Worm (Caenorhabditis elegans) whole organism, mixed stage, embryonic: ENCODE data around the gene unc-79.
A peak's percentile ranks its signal among the peaks of the same experiment; 100 is the strongest.

Source experiments
- M03D4.4 ChIP-seq: sonication (generic microtip); optimal IDR thresholded peaks from 2 replicates; lab custom pipeline; 2017; ENCODE audit warnings: mild to moderate bottlenecking, missing genetic modification characterization, missing compliant biosample characterization
- bed-3 ChIP-seq: fragments of 200-800 bp; sonication (Bioruptor generic); optimal IDR thresholded peaks from 3 replicates; lab custom pipeline; 2018; ENCODE audit warnings: mild to moderate bottlenecking, missing genetic modification characterization, moderate library complexity, missing compliant biosample characterization
- ceh-39 ChIP-seq: fragments of 150-350 bp; optimal IDR thresholded peaks from 2 replicates; lab custom pipeline; 2014; ENCODE audit warnings: missing biosample characterization, missing genetic modification characterization
- ceh-43 ChIP-seq: fragments of 200-800 bp; sonication (Bioruptor generic); optimal IDR thresholded peaks from 2 replicates; lab custom pipeline; 2018; ENCODE audit warnings: mild to moderate bottlenecking, missing genetic modification characterization, moderate library complexity, missing compliant biosample characterization
- ceh-83 ChIP-seq: fragments of 200-800 bp; sonication (Bioruptor generic); optimal IDR thresholded peaks from 2 replicates; lab custom pipeline; 2018; ENCODE audit warnings: mild to moderate bottlenecking, missing genetic modification characterization, missing compliant biosample characterization
- ces-1 ChIP-seq: fragments of 150-350 bp; optimal IDR thresholded peaks from 2 replicates; lab custom pipeline; 2014; ENCODE audit warnings: missing biosample characterization, missing genetic modification reagents, missing genetic modification characterization
- drap-1 ChIP-seq: fragments of 200-800 bp; sonication (Bioruptor generic); optimal IDR thresholded peaks from 3 replicates; lab custom pipeline; 2018; ENCODE audit warnings: mild to moderate bottlenecking, missing genetic modification characterization, missing compliant biosample characterization
- elt-1 ChIP-seq: sonication (generic microtip); optimal IDR thresholded peaks from 2 replicates; lab custom pipeline; 2017; ENCODE audit warnings: missing genetic modification characterization, mild to moderate bottlenecking, missing compliant biosample characterization, antibody characterized with exemption, moderate library complexity, borderline replicate concordance; ENCODE audit not compliant: insufficient read depth
- elt-3 ChIP-seq: fragments of 150-350 bp; optimal IDR thresholded peaks from 2 replicates; lab custom pipeline; 2014; ENCODE audit warnings: missing biosample characterization, missing genetic modification characterization
- flh-1 ChIP-seq: fragments of 200-800 bp; sonication (Bioruptor generic); optimal IDR thresholded peaks from 2 replicates; lab custom pipeline; 2018; ENCODE audit warnings: mild to moderate bottlenecking, missing genetic modification characterization, moderate library complexity, missing compliant biosample characterization
- ham-2 ChIP-seq: fragments of 200-800 bp; sonication (Bioruptor generic); optimal IDR thresholded peaks from 2 replicates; lab custom pipeline; 2018; ENCODE audit warnings: mild to moderate bottlenecking, missing genetic modification characterization, missing compliant biosample characterization
- hlh-1 ChIP-seq: fragments of 150-350 bp; optimal IDR thresholded peaks from 2 replicates; lab custom pipeline; 2014; ENCODE audit warnings: missing biosample characterization, missing genetic modification reagents, missing genetic modification characterization
- lin-13 ChIP-seq: fragments of 150-350 bp; optimal IDR thresholded peaks from 2 replicates; lab custom pipeline; 2014; ENCODE audit warnings: missing biosample characterization, missing genetic modification characterization
- lin-32 ChIP-seq: fragments of 200-800 bp; sonication (Bioruptor generic); optimal IDR thresholded peaks from 2 replicates; lab custom pipeline; 2018; ENCODE audit warnings: mild to moderate bottlenecking, missing genetic modification characterization, missing compliant biosample characterization
- lsy-2 ChIP-seq: fragments of 150-350 bp; optimal IDR thresholded peaks from 2 replicates; lab custom pipeline; 2014; ENCODE audit warnings: missing biosample characterization, missing genetic modification characterization
- mab-5 ChIP-seq: fragments of 150-350 bp; optimal IDR thresholded peaks from 2 replicates; lab custom pipeline; 2014; ENCODE audit warnings: missing biosample characterization, missing genetic modification characterization
- mls-2 ChIP-seq: sonication (generic microtip); optimal IDR thresholded peaks from 2 replicates; lab custom pipeline; 2016; ENCODE audit warnings: mild to moderate bottlenecking, missing genetic modification characterization, moderate library complexity, missing compliant biosample characterization
- nhr-237 ChIP-seq: fragments of 150-350 bp; optimal IDR thresholded peaks from 2 replicates; lab custom pipeline; 2014; ENCODE audit warnings: missing biosample characterization, missing genetic modification characterization
- pha-4 ChIP-seq: fragments of 150-350 bp; optimal IDR thresholded peaks from 2 replicates; lab custom pipeline; 2018; ENCODE audit warnings: missing biosample characterization, missing genetic modification reagents, missing genetic modification characterization
- sem-2 ChIP-seq: fragments of 200-800 bp; sonication (Bioruptor generic); optimal IDR thresholded peaks from 2 replicates; lab custom pipeline; 2018; ENCODE audit warnings: mild to moderate bottlenecking, missing genetic modification characterization, missing compliant biosample characterization
- snpc-4 ChIP-seq: fragments of 150-350 bp; optimal IDR thresholded peaks from 2 replicates; lab custom pipeline; 2014; ENCODE audit warnings: missing biosample characterization, missing genetic modification characterization
- sptf-1 ChIP-seq: sonication (generic microtip); optimal IDR thresholded peaks from 2 replicates; lab custom pipeline; 2017; ENCODE audit warnings: mild to moderate bottlenecking, missing genetic modification characterization, moderate library complexity, missing compliant biosample characterization
- tbx-8 ChIP-seq: fragments of 200-800 bp; sonication (Bioruptor generic); optimal IDR thresholded peaks from 2 replicates; lab custom pipeline; 2018; ENCODE audit warnings: mild to moderate bottlenecking, missing genetic modification characterization, moderate library complexity, missing compliant biosample characterization
- unc-120 ChIP-seq: sonication (generic microtip); optimal IDR thresholded peaks from 2 replicates; lab custom pipeline; 2017; ENCODE audit warnings: missing genetic modification characterization, missing compliant biosample characterization; ENCODE audit not compliant: poor library complexity, severe bottlenecking
- unc-39 ChIP-seq: fragments of 150-350 bp; optimal IDR thresholded peaks from 2 replicates; lab custom pipeline; 2014; ENCODE audit warnings: missing biosample characterization, missing genetic modification characterization
- unc-62 ChIP-seq: fragments of 150-350 bp; optimal IDR thresholded peaks from 2 replicates; lab custom pipeline; 2014; ENCODE audit warnings: missing biosample characterization, missing genetic modification reagents, missing genetic modification characterization
- zip-8 ChIP-seq: fragments of 150-350 bp; optimal IDR thresholded peaks from 2 replicates; lab custom pipeline; 2014; ENCODE audit warnings: missing biosample characterization, missing genetic modification characterization
- ztf-11 ChIP-seq: fragments of 150-350 bp; optimal IDR thresholded peaks from 2 replicates; lab custom pipeline; 2014; ENCODE audit warnings: missing biosample characterization, missing genetic modification characterization

Gene unc-79

ce11 chrIII:4106611-4107010, 40.2 kb downstream of the unc-79 start:
- TF ChIP-seq snpc-4 (tag; lab: Kevin White, UChicago) (no peak), tbx-8 (GFP tag; lab: Kevin White, UChicago) (no peak), ceh-83 (no peak), ceh-39 (tag; lab: Kevin White, UChicago) (no peak), lsy-2 (no peak), sptf-1 (tag; lab: Kevin White, UChicago) (no peak), unc-62 (GFP tag; lab: Kevin White, UChicago) (no peak), mab-5 (tag; lab: Kevin White, UChicago) (no peak), nhr-237 (no peak), hlh-1 (tag; lab: Kevin White, UChicago) (no peak), unc-39 (tag; lab: Kevin White, UChicago) (no peak), lin-32 (GFP tag; lab: Kevin White, UChicago) (no peak), bed-3 (no peak), drap-1 (GFP tag; lab: Kevin White, UChicago) (no peak), lin-13 (no peak), elt-3 (tag; lab: Kevin White, UChicago) (no peak), ham-2 (GFP tag; lab: Kevin White, UChicago) (no peak)

ce11 chrIII:4107227-4107626, 40.8 kb downstream of the unc-79 start:
- TF ChIP-seq ces-1 (GFP tag; lab: Kevin White, UChicago): peak; percentile 72
- TF ChIP-seq elt-1 (tag; lab: Kevin White, UChicago): no peak
- TF ChIP-seq snpc-4 (tag; lab: Kevin White, UChicago): no peak
- TF ChIP-seq, all 35 proteins: peak for 1

- no peak for TF ChIP-seq elt-3 (tag; lab: Kevin White, UChicago)
- TF ChIP-seq tbx-8 (GFP tag; lab: Kevin White, UChicago): no peak
- TF ChIP-seq bed-3: no peak
- no peak for TF ChIP-seq nhr-237
- no peak for TF ChIP-seq zip-8 (tag; lab: Kevin White, UChicago)
- no peak for TF ChIP-seq M03D4.4 (tag; lab: Kevin White, UChicago)
- no peak for TF ChIP-seq flh-1 (GFP tag; lab: Kevin White, UChicago)
- TF ChIP-seq ces-1 (GFP tag; lab: Kevin White, UChicago): no peak
- TF ChIP-seq, all 35 proteins: peak for 0
These were observed 41.6 kb downstream of the unc-79 start for ce11 chrIII:4107929-4108520.

- TF ChIP-seq hlh-1 (tag; lab: Kevin White, UChicago) (peak; percentile 96), unc-62 (GFP tag; lab: Kevin White, UChicago) (peak; percentile 67), unc-120 (tag; lab: Kevin White, UChicago) (peak; percentile 62), unc-39 (tag; lab: Kevin White, UChicago) (no peak), mls-2 (tag; lab: Kevin White, UChicago) (no peak), lin-32 (GFP tag; lab: Kevin White, UChicago) (no peak), ceh-83 (no peak)
These were observed 47.2 kb downstream of the unc-79 start for ce11 chrIII:4113594-4113993.

ce11 chrIII:4115085-4115484, 48.7 kb downstream of the unc-79 start, which contains the start of gene unc-103:
unc-103 (plus strand) TSS chrIII:4115385.
- TF ChIP-seq nhr-237 (no peak), pha-4 (no peak), lin-32 (GFP tag; lab: Kevin White, UChicago) (no peak), unc-62 (GFP tag; lab: Kevin White, UChicago) (no peak), zip-8 (tag; lab: Kevin White, UChicago) (no peak), tbx-8 (GFP tag; lab: Kevin White, UChicago) (no peak), sem-2 (GFP tag; lab: Kevin White, UChicago) (no peak), ceh-43 (no peak), snpc-4 (tag; lab: Kevin White, UChicago) (no peak), ces-1 (GFP tag; lab: Kevin White, UChicago) (no peak), ceh-39 (tag; lab: Kevin White, UChicago) (no peak), ceh-83 (no peak), ztf-11 (tag; lab: Kevin White, UChicago) (no peak), M03D4.4 (tag; lab: Kevin White, UChicago) (no peak)
- TF ChIP-seq, all 35 proteins: peak for 0
